Fruit fly (Drosophila melanogaster) Kc167 (cell line): ENCODE measurements around the gene HINT1.

Experiments used
- Myc ChIP-seq: fragments of >200 bp; optimal IDR thresholded peaks from 2 replicates; lab custom pipeline; 2017; ENCODE audit warnings: missing external identifiers
- Sin3A ChIP-seq: fragments of >200 bp; optimal IDR thresholded peaks from 2 replicates; lab custom pipeline; 2018; ENCODE audit warnings: missing external identifiers
- h ChIP-seq: fragments of >200 bp; optimal IDR thresholded peaks from 3 replicates; lab custom pipeline; 2018; ENCODE audit warnings: missing external identifiers
- insv ChIP-seq: fragments of >200 bp; optimal IDR thresholded peaks from 3 replicates; lab custom pipeline; 2018; ENCODE audit warnings: missing external identifiers
- psq ChIP-seq: fragments of >200 bp; optimal IDR thresholded peaks from 2 replicates; lab custom pipeline; 2017; ENCODE audit warnings: missing external identifiers
- ttk ChIP-seq: sonication (Bioruptor generic); optimal IDR thresholded peaks from 2 replicates; lab custom pipeline; 2017; ENCODE audit warnings: missing external identifiers

DNA sequence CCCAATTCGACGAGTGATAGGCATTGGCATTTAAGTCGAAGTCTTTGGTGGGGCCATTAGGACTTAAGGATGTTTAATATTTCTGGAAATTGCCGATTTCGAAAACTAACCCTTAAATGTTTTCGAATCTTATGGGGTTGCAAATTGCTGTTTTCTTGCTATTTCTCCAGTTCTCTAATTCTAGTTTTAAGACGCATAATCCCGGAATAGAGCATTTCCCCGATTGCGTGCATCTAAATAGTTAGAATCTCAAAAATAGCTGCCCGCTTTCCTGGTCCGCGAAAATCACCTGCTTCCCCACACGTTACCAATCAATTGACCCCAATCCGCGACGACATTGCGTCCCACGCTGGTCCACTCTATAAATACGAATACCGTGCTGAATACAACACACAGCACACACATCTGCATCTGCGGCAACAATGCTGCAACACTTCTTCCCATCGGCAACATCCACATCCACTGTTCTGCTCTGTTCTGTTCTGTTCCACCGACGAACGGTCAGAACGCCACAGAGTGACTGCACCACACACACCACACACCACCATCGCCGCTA, 18.0 kb upstream of the HINT1 start, which contains the start of gene Bacc:
- TF ChIP-seq h (lab: Kevin White, UChicago), result no peak
- TF ChIP-seq Myc (lab: Kevin White, UChicago), result no peak
- no peak for TF ChIP-seq insv (lab: Kevin White, UChicago)
- no peak for TF ChIP-seq psq (lab: Kevin White, UChicago)
- no peak for TF ChIP-seq Sin3A (lab: Kevin White, UChicago)
- no peak for TF ChIP-seq ttk
